Worm (Caenorhabditis elegans): ENCODE results near the gene cul-5.

DNA sequence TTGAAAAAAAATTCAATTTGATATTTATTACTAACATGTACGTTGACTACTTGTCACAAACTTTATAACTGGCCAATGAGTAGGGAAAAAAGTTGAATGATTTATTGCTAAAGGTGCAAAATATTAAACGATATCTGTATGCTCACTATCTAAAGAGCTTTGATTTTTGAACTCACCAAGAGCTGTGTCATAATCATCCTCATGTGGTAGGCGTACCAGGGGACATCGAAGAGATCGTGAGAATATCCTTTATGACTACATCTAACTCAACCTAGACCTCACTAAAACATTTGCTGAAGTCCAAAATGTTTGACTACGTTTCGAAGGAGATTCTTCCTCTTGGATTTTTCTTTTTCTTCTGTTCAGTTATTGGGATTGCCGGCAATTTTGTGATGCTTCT lies 27.1 kb upstream of the cul-5 start, which contains the start of gene srsx-28:
- no peak for TF ChIP-seq W03F9.2 (tag; optimal IDR thresholded peaks at IDR 0.05)
- TF ChIP-seq him-1 (tag; optimal IDR thresholded peaks at IDR 0.05) = no peak
- no peak for TF ChIP-seq dao-5 (tag; optimal IDR thresholded peaks at IDR 0.05)

Data from whole organism, L4/young adult.